Fruit fly (Drosophila melanogaster): ENCODE results near the gene CG9132.

dm6 chrX:16772882-16773827 is 27.4 kb downstream of the CG9132 start:
- TF ChIP-seq sv (GFP tag; optimal IDR thresholded peaks at IDR 0.05) (peak; percentile 12), OdsH (GFP tag; optimal IDR thresholded peaks at IDR 0.05) (no peak), Jra (GFP tag; optimal IDR thresholded peaks at IDR 0.05) (no peak), Hr78 (GFP tag; optimal IDR thresholded peaks at IDR 0.05) (no peak), Dif (GFP tag; optimal IDR thresholded peaks at IDR 0.05; ENCODE audit: partially characterized antibody) (no peak), CG9705 (GFP tag; optimal IDR thresholded peaks at IDR 0.05) (no peak), Rel (GFP tag; optimal IDR thresholded peaks at IDR 0.05) (no peak), Rel (tag; optimal IDR thresholded peaks at IDR 0.05) (no peak), rgr (GFP tag; optimal IDR thresholded peaks at IDR 0.05) (peak; percentile 6), br (GFP tag; optimal IDR thresholded peaks at IDR 0.05) (peak; percentile 19), lola (GFP tag; optimal IDR thresholded peaks at IDR 0.05) (no peak), h (GFP tag; optimal IDR thresholded peaks at IDR 0.05) (peak; percentile 66), Abd-B (GFP tag; optimal IDR thresholded peaks at IDR 0.05) (no peak)
